Worm (Caenorhabditis elegans) whole organism, L1 larva: ENCODE results near the gene F13D12.3.

ENCODE experiments used
- C04F5.9 ChIP-seq: sonication (generic microtip); optimal IDR thresholded peaks from 2 replicates; lab custom pipeline; 2016; ENCODE audit warnings: missing genetic modification characterization, missing compliant biosample characterization
- lin-35 ChIP-seq, 2 experiments: fragments of 150-350 bp; optimal IDR thresholded peaks; 2 replicates each; lab custom pipeline; 2014; ENCODE audit warnings: missing biosample characterization in 2 of 2, missing genetic modification characterization in 2 of 2, missing genetic modification reagents in 2 of 2
- lsy-2 ChIP-seq, 2 experiments: fragments of 150-350 bp; optimal IDR thresholded peaks; 2 replicates each; lab custom pipeline; 2014; ENCODE audit warnings: missing biosample characterization in 2 of 2, missing genetic modification characterization in 2 of 2
- nhr-237 ChIP-seq: fragments of 150-350 bp; optimal IDR thresholded peaks from 2 replicates; lab custom pipeline; 2014; ENCODE audit warnings: missing biosample characterization, missing genetic modification characterization
- tbx-2 ChIP-seq: sonication (generic microtip); optimal IDR thresholded peaks from 2 replicates; lab custom pipeline; 2016; ENCODE audit warnings: missing genetic modification characterization, missing compliant biosample characterization
- unc-86 ChIP-seq: sonication (generic microtip); optimal IDR thresholded peaks from 2 replicates; lab custom pipeline; 2016; ENCODE audit warnings: missing genetic modification characterization, missing compliant biosample characterization

- TF ChIP-seq nhr-237 (tag; lab: Kevin White, UChicago) (no peak), lin-35 (GFP tag; optimal IDR thresholded peaks at IDR 0.05; lab: Kevin White, UChicago) (no peak), C04F5.9 (no peak), lsy-2 (tag; optimal IDR thresholded peaks at IDR 0.05; lab: Kevin White, UChicago) (no peak), unc-86 (tag; lab: Kevin White, UChicago) (no peak), tbx-2 (tag; lab: Kevin White, UChicago) (no peak)
Observed at ce11 chrII:11689941-11690340, 30.3 kb upstream of the F13D12.3 start.
